Worm (Caenorhabditis elegans) whole organism, L2 larva: ENCODE results near the gene C01G10.9.

Experiments
- ceh-82 ChIP-seq: fragments of 150-350 bp; optimal IDR thresholded peaks from 2 replicates; lab custom pipeline; 2014; ENCODE audit warnings: missing biosample characterization, missing genetic modification characterization
- elt-1 ChIP-seq: fragments of 150-350 bp; optimal IDR thresholded peaks from 2 replicates; lab custom pipeline; 2014; ENCODE audit warnings: missing biosample characterization, missing genetic modification characterization
- lsy-2 ChIP-seq, 2 experiments: fragments of 150-350 bp in 1 of 2; sonication (generic microtip) in 1 of 2; optimal IDR thresholded peaks; 2 replicates each; lab custom pipeline; 2014 to 2017; ENCODE audit warnings: missing biosample characterization in 2 of 2, missing genetic modification characterization in 2 of 2
- mdl-1 ChIP-seq, 2 experiments: fragments of 150-350 bp in 1 of 2; sonication (generic microtip) in 1 of 2; optimal IDR thresholded peaks; 2 replicates each; lab custom pipeline; 2017; ENCODE audit warnings: missing biosample characterization in 2 of 2, missing genetic modification characterization in 2 of 2
- sem-4 ChIP-seq: fragments of 150-350 bp; optimal IDR thresholded peaks from 2 replicates; lab custom pipeline; 2014; ENCODE audit warnings: missing biosample characterization, missing genetic modification reagents, missing genetic modification characterization
- unc-55 ChIP-seq: fragments of 150-350 bp; sonication (generic microtip); optimal IDR thresholded peaks from 3 replicates; lab custom pipeline; 2014; ENCODE audit warnings: missing biosample characterization, missing genetic modification reagents, missing genetic modification characterization

ce11 chrV:15071015-15071810 lies 11.1 kb upstream of the C01G10.9 start, which contains the start of gene unc-76:
- TF ChIP-seq lsy-2 (tag; optimal IDR thresholded peaks at IDR 0.05; lab: Kevin White, UChicago): peak; percentile 50 to 87
- TF ChIP-seq elt-1 (tag; lab: Kevin White, UChicago): no peak
- TF ChIP-seq ceh-82 (tag; lab: Kevin White, UChicago): no peak
- peak; percentile 25 for TF ChIP-seq sem-4 (tag; lab: Kevin White, UChicago)
- peak; percentile 58 for TF ChIP-seq unc-55 (GFP tag; lab: Kevin White, UChicago)
- peak in 1 of 2 experiments; percentile 73 for TF ChIP-seq mdl-1 (tag; optimal IDR thresholded peaks at IDR 0.05; lab: Kevin White, UChicago)
